Worm (Caenorhabditis elegans) whole organism, L1 larva: ENCODE results near the gene C14F11.4.

Source experiments
- sptf-1 ChIP-seq: fragments of 150-350 bp; optimal IDR thresholded peaks from 2 replicates; lab custom pipeline; 2014; ENCODE audit warnings: missing biosample characterization, missing genetic modification characterization
- unc-62 ChIP-seq: fragments of 150-350 bp; optimal IDR thresholded peaks from 2 replicates; lab custom pipeline; 2014; ENCODE audit warnings: missing biosample characterization, missing genetic modification reagents, missing genetic modification characterization
- ztf-11 ChIP-seq, 2 experiments: sonication (generic microtip); optimal IDR thresholded peaks; 2 replicates each; lab custom pipeline; 2016 to 2017; ENCODE audit warnings: missing genetic modification characterization in 2 of 2, missing biosample characterization in 1 of 2, missing compliant biosample characterization in 1 of 2

ce11 chrX:6216551-6216950 is 16.3 kb downstream of the C14F11.4 start, which contains the start of gene lrch-1:
- TF ChIP-seq ztf-11 (tag; optimal IDR thresholded peaks at IDR 0.05; lab: Kevin White, UChicago) (no peak), sptf-1 (no peak), unc-62 (GFP tag; lab: Kevin White, UChicago) (no peak)
